Worm (Caenorhabditis elegans) whole organism, early embryonic: ENCODE results near the gene efa-6.

Source experiments
- aly-1 ChIP-seq: sonication (generic microtip); optimal IDR thresholded peaks from 2 replicates; lab custom pipeline; 2016; ENCODE audit warnings: missing genetic modification characterization, missing compliant biosample characterization
- ama-1 ChIP-seq: fragments of 150-350 bp; optimal IDR thresholded peaks from 2 replicates; lab custom pipeline; 2014
- ceh-36 ChIP-seq: sonication (generic microtip); optimal IDR thresholded peaks from 2 replicates; lab custom pipeline; 2016; ENCODE audit warnings: missing genetic modification characterization, inconsistent platforms, missing compliant biosample characterization
- pes-1 ChIP-seq: fragments of 200-800 bp; sonication (Bioruptor generic); IDR thresholded peaks from 2 replicates; pipeline ENCODE4 v1.3.6; 2022; ENCODE audit warnings: missing genetic modification reagents, missing genetic modification characterization, missing compliant biosample characterization
- scrt-1 ChIP-seq: fragments of 200-800 bp; sonication (Bioruptor generic); IDR thresholded peaks from 2 replicates; pipeline ENCODE4 v1.3.6; 2022; ENCODE audit warnings: missing genetic modification characterization, missing compliant biosample characterization

DNA sequence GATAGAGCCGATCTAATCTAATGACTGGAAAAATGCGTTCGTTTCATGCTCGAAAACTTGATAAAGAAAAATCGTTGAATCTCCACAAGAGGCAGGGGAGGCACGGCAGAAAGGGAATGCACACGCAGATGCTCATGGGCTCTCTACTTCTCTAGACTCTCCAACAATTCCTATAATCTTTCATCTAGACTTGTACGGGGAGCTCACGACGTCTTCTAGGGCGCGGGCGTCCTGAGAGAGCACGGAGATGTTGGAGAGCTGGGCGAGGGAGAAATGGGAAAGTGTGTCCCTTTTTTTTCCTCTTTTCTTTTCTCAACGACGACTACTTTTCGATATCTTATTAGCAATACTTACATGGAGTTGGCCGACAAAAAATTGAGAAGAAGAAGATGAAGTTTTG, 31.3 kb downstream of the efa-6 start:
- TF ChIP-seq ceh-36 (tag; lab: Kevin White, UChicago) (no peak), ama-1 (lab: Kevin White, UChicago) (no peak), scrt-1 (GFP tag; lab: Robert Waterston, UW) (no peak), pes-1 (no peak), aly-1 (tag; lab: Kevin White, UChicago) (no peak)
